Fruit fly (Drosophila melanogaster) whole organism, prepupa: ENCODE data around the gene HDAC4.

Experiments
- Blimp-1 ChIP-seq: fragments of 200-800 bp; sonication (Bioruptor generic); optimal IDR thresholded peaks from 3 replicates; lab custom pipeline; 2017; ENCODE audit warnings: missing biosample characterization, missing genetic modification characterization, mild to moderate bottlenecking, moderate library complexity, missing genetic modification reagents
- CG10669 ChIP-seq: fragments of 200-800 bp; sonication (Bioruptor generic); optimal IDR thresholded peaks from 3 replicates; lab custom pipeline; 2018; ENCODE audit warnings: missing biosample characterization, mild to moderate bottlenecking, missing genetic modification characterization, moderate library complexity
- CG11294 ChIP-seq: fragments of 200-800 bp; sonication (Bioruptor generic); IDR thresholded peaks from 2 replicates; pipeline ENCODE4 v1.3.6; 2022; ENCODE audit warnings: missing biosample characterization, missing genetic modification characterization
- CG11762 ChIP-seq: fragments of 200-800 bp; sonication (Bioruptor generic); optimal IDR thresholded peaks from 3 replicates; lab custom pipeline; 2016; ENCODE audit warnings: missing biosample characterization, missing genetic modification characterization; ENCODE audit not compliant: insufficient read depth
- CG15336 ChIP-seq: fragments of 200-800 bp; sonication (Bioruptor generic); IDR thresholded peaks from 2 replicates; pipeline ENCODE4 v1.3.6; 2022; ENCODE audit warnings: missing biosample characterization, missing genetic modification characterization
- CG1621 ChIP-seq: fragments of 200-800 bp; sonication (Bioruptor generic); optimal IDR thresholded peaks from 3 replicates; lab custom pipeline; 2018; ENCODE audit warnings: missing biosample characterization, mild to moderate bottlenecking, missing genetic modification characterization
- CG16779 ChIP-seq: fragments of 200-800 bp; sonication (Bioruptor generic); optimal IDR thresholded peaks from 3 replicates; lab custom pipeline; 2017; ENCODE audit warnings: missing biosample characterization, mild to moderate bottlenecking, missing genetic modification characterization
- CG32006 ChIP-seq: fragments of 200-800 bp; sonication (Bioruptor generic); optimal IDR thresholded peaks from 3 replicates; lab custom pipeline; 2017; ENCODE audit warnings: missing biosample characterization, mild to moderate bottlenecking, missing genetic modification characterization
- CG6163 ChIP-seq: fragments of 200-800 bp; sonication (Bioruptor generic); IDR thresholded peaks from 3 replicates; pipeline ENCODE4 v1.3.6; 2022; ENCODE audit warnings: missing biosample characterization, missing genetic modification characterization
- CG6276 ChIP-seq: fragments of 200-800 bp; sonication (Bioruptor generic); optimal IDR thresholded peaks from 2 replicates; lab custom pipeline; 2017; ENCODE audit warnings: missing biosample characterization, mild to moderate bottlenecking, missing genetic modification characterization
- CG6808 ChIP-seq: fragments of 200-800 bp; sonication (Bioruptor generic); optimal IDR thresholded peaks from 3 replicates; lab custom pipeline; 2017; ENCODE audit warnings: missing biosample characterization, missing genetic modification characterization, mild to moderate bottlenecking, moderate library complexity, missing genetic modification reagents
- CG6854 ChIP-seq: fragments of 200-800 bp; sonication (Bioruptor generic); optimal IDR thresholded peaks from 2 replicates; lab custom pipeline; 2017; ENCODE audit warnings: missing biosample characterization, mild to moderate bottlenecking, missing genetic modification characterization
- CG8119 ChIP-seq: fragments of 200-800 bp; sonication (Bioruptor generic); IDR thresholded peaks from 3 replicates; pipeline ENCODE4 v1.3.6; 2022; ENCODE audit warnings: missing biosample characterization, missing genetic modification characterization
- CG8319 ChIP-seq: fragments of 200-800 bp; sonication (Bioruptor generic); optimal IDR thresholded peaks from 3 replicates; lab custom pipeline; 2016; ENCODE audit warnings: missing biosample characterization, missing genetic modification characterization
- CG9139 ChIP-seq: fragments of 200-800 bp; sonication (Bioruptor generic); optimal IDR thresholded peaks from 3 replicates; lab custom pipeline; 2017; ENCODE audit warnings: missing biosample characterization, mild to moderate bottlenecking, missing genetic modification characterization
- Eip75B ChIP-seq: fragments of 200-800 bp; sonication (Bioruptor generic); optimal IDR thresholded peaks from 3 replicates; lab custom pipeline; 2016; ENCODE audit warnings: missing biosample characterization, missing genetic modification characterization
- Eip78C ChIP-seq: fragments of 200-800 bp; sonication (Bioruptor generic); peaks from one replicate; lab custom pipeline; 2016; ENCODE audit warnings: missing biosample characterization, missing genetic modification characterization
- Eip93F ChIP-seq: fragments of 200-800 bp; sonication (Bioruptor generic); optimal IDR thresholded peaks from 2 replicates; lab custom pipeline; 2016; ENCODE audit warnings: missing biosample characterization, mild to moderate bottlenecking, missing genetic modification characterization
- Ets21C ChIP-seq: fragments of 200-800 bp; sonication (Bioruptor generic); optimal IDR thresholded peaks from 3 replicates; lab custom pipeline; 2016; ENCODE audit warnings: missing biosample characterization, missing genetic modification characterization
- Ets96B ChIP-seq: fragments of 200-800 bp; optimal IDR thresholded peaks from 2 replicates; lab custom pipeline; 2019; ENCODE audit warnings: missing biosample characterization, mild to moderate bottlenecking, missing genetic modification characterization, moderate library complexity
- Gug ChIP-seq: fragments of 200-800 bp; sonication (Bioruptor generic); IDR thresholded peaks from 2 replicates; pipeline ENCODE4 v1.3.6; 2022; ENCODE audit warnings: missing biosample characterization, missing genetic modification characterization
- Hr39 ChIP-seq: fragments of 200-800 bp; sonication (Bioruptor generic); optimal IDR thresholded peaks from 2 replicates; lab custom pipeline; 2016; ENCODE audit warnings: missing biosample characterization, missing genetic modification characterization
- Hr4 ChIP-seq: fragments of 200-800 bp; sonication (Bioruptor generic); optimal IDR thresholded peaks from 3 replicates; lab custom pipeline; 2016; ENCODE audit warnings: missing biosample characterization, missing genetic modification characterization
- Lpt ChIP-seq: fragments of 200-800 bp; sonication (Bioruptor generic); optimal IDR thresholded peaks from 3 replicates; lab custom pipeline; 2016; ENCODE audit warnings: missing biosample characterization, missing genetic modification characterization
- Sox102F ChIP-seq: fragments of 200-800 bp; sonication (Bioruptor generic); optimal IDR thresholded peaks from 2 replicates; lab custom pipeline; 2016; ENCODE audit warnings: missing biosample characterization, mild to moderate bottlenecking, missing genetic modification characterization
- Sox14 ChIP-seq: fragments of 200-800 bp; sonication (Bioruptor generic); optimal IDR thresholded peaks from 3 replicates; lab custom pipeline; 2016; ENCODE audit warnings: missing biosample characterization, missing genetic modification characterization
- cyc ChIP-seq: fragments of 200-800 bp; sonication (Bioruptor generic); optimal IDR thresholded peaks from 3 replicates; lab custom pipeline; 2016; ENCODE audit warnings: missing biosample characterization, missing genetic modification characterization
- esn ChIP-seq: fragments of 200-800 bp; sonication (Bioruptor generic); optimal IDR thresholded peaks from 2 replicates; lab custom pipeline; 2016; ENCODE audit warnings: missing biosample characterization, mild to moderate bottlenecking, missing genetic modification characterization, moderate library complexity
- fd59A ChIP-seq: fragments of 200-800 bp; sonication (Bioruptor generic); optimal IDR thresholded peaks from 2 replicates; lab custom pipeline; 2017; ENCODE audit warnings: missing biosample characterization, mild to moderate bottlenecking, missing genetic modification characterization, missing genetic modification reagents
- fd85E ChIP-seq: fragments of 200-800 bp; sonication (Bioruptor generic); optimal IDR thresholded peaks from 3 replicates; lab custom pipeline; 2016; ENCODE audit warnings: missing biosample characterization, missing genetic modification characterization
- fkh ChIP-seq: fragments of 200-800 bp; sonication (Bioruptor generic); optimal IDR thresholded peaks from 3 replicates; lab custom pipeline; 2017; ENCODE audit warnings: missing biosample characterization, mild to moderate bottlenecking, missing genetic modification characterization, moderate library complexity
- lz ChIP-seq: fragments of 200-800 bp; sonication (Bioruptor generic); optimal IDR thresholded peaks from 3 replicates; lab custom pipeline; 2016; ENCODE audit warnings: missing biosample characterization, missing genetic modification characterization
- pdm3 ChIP-seq: fragments of 200-800 bp; sonication (Bioruptor generic); optimal IDR thresholded peaks from 3 replicates; lab custom pipeline; 2016; ENCODE audit warnings: missing biosample characterization, missing genetic modification characterization
- salr ChIP-seq, 2 experiments: fragments of 200-800 bp; sonication (Bioruptor generic); optimal IDR thresholded peaks; 3 replicates each; lab custom pipeline; 2016 to 2018; ENCODE audit warnings: missing biosample characterization in 2 of 2, missing genetic modification characterization in 2 of 2, mild to moderate bottlenecking in 1 of 2
- ss ChIP-seq, 2 experiments: fragments of 200-800 bp; sonication (Bioruptor generic); optimal IDR thresholded peaks; 2 replicates in 1 of 2; 3 replicates in 1 of 2; lab custom pipeline; 2017 to 2018; ENCODE audit warnings: mild to moderate bottlenecking in 2 of 2, missing biosample characterization in 2 of 2, missing genetic modification characterization in 2 of 2, moderate library complexity in 1 of 2
- svp ChIP-seq: fragments of 200-800 bp; sonication (Bioruptor generic); peaks from one replicate; lab custom pipeline; 2016; ENCODE audit warnings: missing biosample characterization, missing genetic modification characterization
- topi ChIP-seq: fragments of 200-800 bp; sonication (Bioruptor generic); optimal IDR thresholded peaks from 3 replicates; lab custom pipeline; 2016; ENCODE audit warnings: missing biosample characterization, missing genetic modification characterization
- vri ChIP-seq: fragments of 200-800 bp; sonication (Bioruptor generic); optimal IDR thresholded peaks from 3 replicates; lab custom pipeline; 2016; ENCODE audit warnings: missing biosample characterization, mild to moderate bottlenecking, missing genetic modification characterization

HDAC4 gene

dm6 chrX:13244462-13244861 is 41.0 kb downstream of the HDAC4 start (continued):
- TF ChIP-seq ss (GFP tag; optimal IDR thresholded peaks at IDR 0.05; lab: Kevin White, UChicago) = peak; percentile 50 to 74
- peak; percentile 63 for TF ChIP-seq CG11762 (GFP tag; lab: Kevin White, UChicago)
- peak; percentile 26 for TF ChIP-seq CG16779
- peak; percentile 77 for TF ChIP-seq lz (GFP tag; lab: Kevin White, UChicago)
- peak; percentile 71 for TF ChIP-seq fd59A
- TF ChIP-seq Eip93F = no peak
- peak; percentile 75 for TF ChIP-seq CG15336 (GFP tag; lab: Robert Waterston, UW)
- no peak for TF ChIP-seq fd85E
- peak; percentile 66 for TF ChIP-seq CG1621 (tag; lab: Kevin White, UChicago)
- TF ChIP-seq Ets96B (tag; lab: Kevin White, UChicago) = peak; percentile 79
- TF ChIP-seq salr (GFP tag; optimal IDR thresholded peaks at IDR 0.05; lab: Kevin White, UChicago) = peak; percentile 71 to 72
- TF ChIP-seq Sox102F (GFP tag; lab: Kevin White, UChicago) = peak; percentile 81
- peak; percentile 91 for TF ChIP-seq svp (GFP tag; lab: Kevin White, UChicago)
- TF ChIP-seq Lpt = peak; percentile 57
- TF ChIP-seq cyc (GFP tag; lab: Kevin White, UChicago) = peak; percentile 83
- TF ChIP-seq topi (GFP tag; lab: Kevin White, UChicago) = peak; percentile 82
- peak; percentile 83 for TF ChIP-seq Eip75B (GFP tag; lab: Kevin White, UChicago)
- TF ChIP-seq Blimp-1 = no peak

- TF ChIP-seq CG6163 (GFP tag; lab: Robert Waterston, UW) (0 out of 3 replicates have a peak, but pooled peaks have one; percentile 12), vri (peak; percentile 5), fkh (GFP tag; lab: Kevin White, UChicago) (peak; percentile 28), Sox14 (GFP tag; lab: Kevin White, UChicago) (no peak), CG8119 (GFP tag; lab: Robert Waterston, UW) (peak; percentile 21; the same call in 1 of the 3 replicates), CG6808 (GFP tag; lab: Kevin White, UChicago) (no peak), esn (GFP tag; lab: Kevin White, UChicago) (no peak), CG11294 (GFP tag; lab: Robert Waterston, UW) (no peak), CG15336 (GFP tag; lab: Robert Waterston, UW) (peak; percentile 45; the same call in 1 of the 2 replicates), lz (GFP tag; lab: Kevin White, UChicago) (no peak), fd59A (no peak), Gug (GFP tag; lab: Robert Waterston, UW) (no peak), CG8319 (GFP tag; lab: Kevin White, UChicago) (no peak), Hr39 (no peak), CG6854 (GFP tag; lab: Kevin White, UChicago) (no peak), Ets21C (no peak), CG6276 (GFP tag; lab: Kevin White, UChicago) (peak; percentile 10), salr (GFP tag; optimal IDR thresholded peaks at IDR 0.05; lab: Kevin White, UChicago) (no peak), Hr4 (no peak), Eip78C (peak; percentile 63), pdm3 (GFP tag; lab: Kevin White, UChicago) (no peak), CG32006 (GFP tag; lab: Kevin White, UChicago) (peak; percentile 6), CG9139 (GFP tag; lab: Kevin White, UChicago) (no peak), topi (GFP tag; lab: Kevin White, UChicago) (no peak), CG10669 (no peak), fd85E (no peak), Lpt (no peak), CG1621 (tag; lab: Kevin White, UChicago) (no peak), ss (GFP tag; optimal IDR thresholded peaks at IDR 0.05; lab: Kevin White, UChicago) (peak in 1 of 2 experiments; percentile 29), CG16779 (no peak), svp (GFP tag; lab: Kevin White, UChicago) (peak; percentile 41)
- TF ChIP-seq, all 60 proteins: peak for 10
Measured at dm6 chrX:13243726-13244323, 41.6 kb downstream of the HDAC4 start.
